Fruit fly (Drosophila melanogaster) whole organism, embryonic: ENCODE results near the gene Tet.
A peak's percentile ranks its signal among the peaks of the same experiment; 100 is the strongest.

Experiments
- B-H2 ChIP-seq: fragments of 200-800 bp; sonication (Bioruptor generic); optimal IDR thresholded peaks from 2 replicates; lab custom pipeline; 2018; ENCODE audit warnings: missing biosample characterization, mild to moderate bottlenecking, missing genetic modification characterization
- CG12391 ChIP-seq: fragments of 200-800 bp; sonication (Bioruptor generic); optimal IDR thresholded peaks from 3 replicates; lab custom pipeline; 2018; ENCODE audit warnings: missing biosample characterization, mild to moderate bottlenecking, missing genetic modification characterization, moderate library complexity
- CG13624 ChIP-seq: fragments of 200-800 bp; sonication (Bioruptor generic); optimal IDR thresholded peaks from 2 replicates; lab custom pipeline; 2016; ENCODE audit warnings: missing biosample characterization, missing genetic modification characterization
- CG14710 ChIP-seq: fragments of 200-800 bp; sonication (Bioruptor generic); optimal IDR thresholded peaks from 3 replicates; lab custom pipeline; 2019; ENCODE audit warnings: missing biosample characterization, mild to moderate bottlenecking, missing genetic modification characterization, moderate library complexity
- CG18764 ChIP-seq: fragments of 200-800 bp; sonication (Bioruptor generic); optimal IDR thresholded peaks from 3 replicates; lab custom pipeline; 2016; ENCODE audit warnings: missing biosample characterization, missing genetic modification characterization
- CG31388 ChIP-seq: fragments of 200-800 bp; sonication (Bioruptor generic); optimal IDR thresholded peaks from 2 replicates; lab custom pipeline; 2016; ENCODE audit warnings: missing biosample characterization, missing genetic modification characterization
- CG32772 ChIP-seq: fragments of 200-800 bp; sonication (Bioruptor generic); IDR thresholded peaks from 2 replicates; pipeline ENCODE4 v1.3.6; 2022; ENCODE audit warnings: missing biosample characterization, missing genetic modification characterization
- CG33213 ChIP-seq: fragments of 200-800 bp; sonication (Bioruptor generic); optimal IDR thresholded peaks from 3 replicates; lab custom pipeline; 2016; ENCODE audit warnings: missing biosample characterization, missing genetic modification characterization
- CG6854 ChIP-seq: fragments of 200-800 bp; sonication (Bioruptor generic); optimal IDR thresholded peaks from 3 replicates; lab custom pipeline; 2017; ENCODE audit warnings: missing biosample characterization, mild to moderate bottlenecking, missing genetic modification characterization
- CG8359 ChIP-seq: fragments of 200-800 bp; sonication (Bioruptor generic); optimal IDR thresholded peaks from 2 replicates; lab custom pipeline; 2017; ENCODE audit warnings: missing biosample characterization, mild to moderate bottlenecking, missing genetic modification characterization, borderline replicate concordance
- CG9609 ChIP-seq: fragments of 200-800 bp; sonication (Bioruptor generic); optimal IDR thresholded peaks from 3 replicates; lab custom pipeline; 2016; ENCODE audit warnings: missing biosample characterization, missing genetic modification characterization
- CG9797 ChIP-seq: fragments of 200-800 bp; sonication (Bioruptor generic); optimal IDR thresholded peaks from 3 replicates; lab custom pipeline; 2018; ENCODE audit warnings: missing biosample characterization, mild to moderate bottlenecking, missing genetic modification characterization
- CkIIα-i1 ChIP-seq: fragments of 200-800 bp; sonication (Bioruptor generic); IDR thresholded peaks from 2 replicates; pipeline ENCODE4 v1.3.6; 2022; ENCODE audit warnings: missing biosample characterization, missing genetic modification characterization
- Drgx ChIP-seq: fragments of 200-800 bp; sonication (Bioruptor generic); IDR thresholded peaks from 2 replicates; pipeline ENCODE4 v1.3.6; 2022; ENCODE audit warnings: missing biosample characterization, missing genetic modification characterization
- GATAe ChIP-seq: fragments of 200-800 bp; sonication (Bioruptor generic); conservative IDR thresholded peaks from 2 replicates; pipeline ENCODE4 v1.3.6; 2022; ENCODE audit warnings: missing biosample characterization, missing genetic modification characterization
- Hr51 ChIP-seq, 2 experiments: fragments of 200-800 bp; sonication (Bioruptor generic); optimal IDR thresholded peaks; 2 replicates in 1 of 2; 3 replicates in 1 of 2; lab custom pipeline; 2016 to 2018; ENCODE audit warnings: missing biosample characterization in 2 of 2, missing genetic modification characterization in 2 of 2, mild to moderate bottlenecking in 1 of 2, moderate library complexity in 1 of 2
- NK7.1 ChIP-seq: fragments of 200-800 bp; sonication (Bioruptor generic); optimal IDR thresholded peaks from 3 replicates; lab custom pipeline; 2016; ENCODE audit warnings: missing biosample characterization, missing genetic modification characterization
- Nf-YB ChIP-seq: fragments of 200-800 bp; sonication (Bioruptor generic); optimal IDR thresholded peaks from 3 replicates; lab custom pipeline; 2019; ENCODE audit warnings: missing biosample characterization, mild to moderate bottlenecking, missing genetic modification characterization, moderate library complexity
- Sox102F ChIP-seq: fragments of 200-800 bp; sonication (Bioruptor generic); optimal IDR thresholded peaks from 2 replicates; lab custom pipeline; 2018; ENCODE audit warnings: missing biosample characterization, mild to moderate bottlenecking, missing genetic modification characterization, moderate library complexity
- Taf1 ChIP-seq: fragments of 200-800 bp; sonication (Bioruptor generic); IDR thresholded peaks from 2 replicates; pipeline ENCODE4 v1.3.6; 2022; ENCODE audit warnings: missing biosample characterization, missing genetic modification characterization
- YL-1 ChIP-seq: fragments of 200-800 bp; sonication (Bioruptor generic); optimal IDR thresholded peaks from 3 replicates; lab custom pipeline; 2017; ENCODE audit warnings: missing biosample characterization, mild to moderate bottlenecking, missing genetic modification characterization
- ac ChIP-seq: fragments of 200-800 bp; sonication (Bioruptor generic); optimal IDR thresholded peaks from 3 replicates; lab custom pipeline; 2017; ENCODE audit warnings: missing biosample characterization, mild to moderate bottlenecking, missing genetic modification characterization
- al ChIP-seq: fragments of 200-800 bp; sonication (Bioruptor generic); IDR thresholded peaks from 2 replicates; pipeline ENCODE4 v1.3.6; 2022; ENCODE audit warnings: missing biosample characterization, missing genetic modification characterization
- bsh ChIP-seq, 2 experiments: fragments of 200-800 bp; sonication (Bioruptor generic); optimal IDR thresholded peaks; 2 replicates each; lab custom pipeline; 2017 to 2018; ENCODE audit warnings: mild to moderate bottlenecking in 2 of 2, missing biosample characterization in 2 of 2, missing genetic modification characterization in 2 of 2, moderate library complexity in 1 of 2
- corto ChIP-seq: fragments of 200-800 bp; sonication (Bioruptor generic); optimal IDR thresholded peaks from 2 replicates; lab custom pipeline; 2016; ENCODE audit warnings: missing biosample characterization, mild to moderate bottlenecking, missing genetic modification characterization, moderate library complexity
- ftz-f1 ChIP-seq: fragments of 200-800 bp; sonication (Bioruptor generic); optimal IDR thresholded peaks from 2 replicates; lab custom pipeline; 2016; ENCODE audit warnings: missing biosample characterization, missing genetic modification characterization
- gce ChIP-seq: fragments of 200-800 bp; sonication (Bioruptor generic); IDR thresholded peaks from 3 replicates; pipeline ENCODE4 v1.3.6; 2022; ENCODE audit warnings: missing biosample characterization, missing genetic modification characterization
- gcm2 ChIP-seq: fragments of 200-800 bp; sonication (Bioruptor generic); optimal IDR thresholded peaks from 2 replicates; lab custom pipeline; 2016; ENCODE audit warnings: missing biosample characterization, missing genetic modification characterization
- gem ChIP-seq: fragments of 200-800 bp; sonication (Bioruptor generic); optimal IDR thresholded peaks from 2 replicates; lab custom pipeline; 2019; ENCODE audit warnings: missing biosample characterization, mild to moderate bottlenecking, missing genetic modification characterization, moderate library complexity
- jing ChIP-seq: fragments of 200-800 bp; sonication (Bioruptor generic); optimal IDR thresholded peaks from 2 replicates; lab custom pipeline; 2018; ENCODE audit warnings: missing biosample characterization, mild to moderate bottlenecking, missing genetic modification characterization
- lbe ChIP-seq: fragments of 200-800 bp; sonication (Bioruptor generic); optimal IDR thresholded peaks from 2 replicates; lab custom pipeline; 2016; ENCODE audit warnings: missing biosample characterization, mild to moderate bottlenecking, missing genetic modification characterization
- lola ChIP-seq, 3 experiments: fragments of >200 bp in 2 of 3; fragments of 200-800 bp in 1 of 3; sonication (Bioruptor generic) in 1 of 3; optimal IDR thresholded peaks; 2 replicates each; lab custom pipeline; 2017 to 2019; ENCODE audit warnings: missing biosample characterization in 3 of 3, missing genetic modification characterization in 3 of 3, mild to moderate bottlenecking in 1 of 3, moderate library complexity in 1 of 3
- lov ChIP-seq, 2 experiments: fragments of 200-800 bp in 1 of 2; fragments of >200 bp in 1 of 2; sonication (Bioruptor generic) in 1 of 2; IDR thresholded peaks in 1 of 2; optimal IDR thresholded peaks in 1 of 2; 2 replicates in 1 of 2; 3 replicates in 1 of 2; pipeline versions ENCODE4 v1.3.6 to Lab custom; 2017 to 2022; ENCODE audit warnings: missing biosample characterization in 1 of 2, missing genetic modification characterization in 1 of 2
- mld ChIP-seq: fragments of 200-800 bp; sonication (Bioruptor generic); IDR thresholded peaks from 3 replicates; pipeline ENCODE4 v1.3.6; 2022; ENCODE audit warnings: missing biosample characterization, missing genetic modification characterization; ENCODE audit not compliant: partially characterized antibody
- nom ChIP-seq: fragments of 200-800 bp; sonication (Bioruptor generic); optimal IDR thresholded peaks from 2 replicates; lab custom pipeline; 2017; ENCODE audit warnings: missing biosample characterization, missing genetic modification characterization, mild to moderate bottlenecking, moderate library complexity, missing genetic modification reagents
- pum ChIP-seq: fragments of 200-800 bp; sonication (Bioruptor generic); optimal IDR thresholded peaks from 2 replicates; lab custom pipeline; 2016; ENCODE audit warnings: missing biosample characterization, missing genetic modification characterization
- sima ChIP-seq: fragments of 200-800 bp; sonication (Bioruptor generic); optimal IDR thresholded peaks from 2 replicates; lab custom pipeline; 2016; ENCODE audit warnings: missing biosample characterization, missing genetic modification characterization
- sob ChIP-seq: fragments of 200-800 bp; sonication (Bioruptor generic); IDR thresholded peaks from 2 replicates; pipeline ENCODE4 v1.3.6; 2022; ENCODE audit warnings: missing biosample characterization, missing genetic modification characterization
- tio ChIP-seq: fragments of 200-800 bp; sonication (Bioruptor generic); optimal IDR thresholded peaks from 2 replicates; lab custom pipeline; 2017; ENCODE audit warnings: missing biosample characterization, missing genetic modification characterization, inconsistent platforms
- unc-4 ChIP-seq: fragments of 200-800 bp; sonication (Bioruptor generic); IDR thresholded peaks from 2 replicates; pipeline ENCODE4 v1.3.6; 2022; ENCODE audit warnings: missing biosample characterization, missing genetic modification characterization; ENCODE audit not compliant: partially characterized antibody
- vvl ChIP-seq: fragments of 200-800 bp; sonication (Bioruptor generic); IDR thresholded peaks from 2 replicates; pipeline ENCODE4 v1.3.6; 2022; ENCODE audit warnings: missing biosample characterization, missing genetic modification characterization

Tet gene

dm6 chr3L:2837417-2837816 lies 41.5 kb downstream of the Tet start:
- TF ChIP-seq lbe (GFP tag; lab: Kevin White, UChicago) (peak; percentile 26), sob (GFP tag; lab: Robert Waterston, UW) (no peak), GATAe (GFP tag; lab: Robert Waterston, UW) (no peak), gce (GFP tag; lab: Robert Waterston, UW) (no peak), nom (GFP tag; lab: Kevin White, UChicago) (peak; percentile 69), ftz-f1 (GFP tag; lab: Kevin White, UChicago) (no peak), CG33213 (no peak), pum (no peak)

- TF ChIP-seq jing (GFP tag; lab: Kevin White, UChicago) (no peak), CG31388 (GFP tag; lab: Kevin White, UChicago) (no peak), corto (peak; percentile 1), vvl (no peak), bsh (GFP tag; optimal IDR thresholded peaks at IDR 0.05; lab: Kevin White, UChicago) (peak in 1 of 2 experiments; percentile 60), CG12391 (tag; lab: Kevin White, UChicago) (no peak), CG32772 (GFP tag; lab: Robert Waterston, UW) (no peak), Drgx (peak; percentile 75), B-H2 (no peak), CG9609 (GFP tag; lab: Kevin White, UChicago) (no peak), nom (GFP tag; lab: Kevin White, UChicago) (peak; percentile 93)
- TF ChIP-seq, all 482 proteins: peak for 4
These were observed 43.2 kb downstream of the Tet start for dm6 chr3L:2835744-2836143.

- TF ChIP-seq pum, result no peak
- TF ChIP-seq bsh (GFP tag; optimal IDR thresholded peaks at IDR 0.05; lab: Kevin White, UChicago), result peak in 1 of 2 experiments; percentile 45
- no peak for TF ChIP-seq sima
- TF ChIP-seq CG9797 (GFP tag; lab: Kevin White, UChicago), result no peak
- no peak for TF ChIP-seq CG14710
- peak in 1 of 2 experiments; percentile 16 for TF ChIP-seq Hr51 (GFP tag; optimal IDR thresholded peaks at IDR 0.05; lab: Kevin White, UChicago)
- TF ChIP-seq NK7.1 (GFP tag; lab: Kevin White, UChicago), result no peak
- peak; percentile 75 for TF ChIP-seq nom (GFP tag; lab: Kevin White, UChicago)
- TF ChIP-seq CkIIα-i1 (GFP tag; lab: Robert Waterston, UW), result no peak
- TF ChIP-seq Sox102F (GFP tag; lab: Kevin White, UChicago), result peak; percentile 1
- no peak for TF ChIP-seq CG6854 (GFP tag; lab: Kevin White, UChicago)
- no peak for TF ChIP-seq unc-4 (GFP tag; lab: Robert Waterston, UW)
- TF ChIP-seq Drgx, result peak; percentile 35; the same call in 1 of the 2 replicates
- peak; percentile 71 for TF ChIP-seq lbe (GFP tag; lab: Kevin White, UChicago)
- no peak for TF ChIP-seq Nf-YB
- no peak for TF ChIP-seq corto
- no peak for TF ChIP-seq CG18764
- no peak for TF ChIP-seq YL-1 (GFP tag; lab: Kevin White, UChicago)
- no peak for TF ChIP-seq al (GFP tag; lab: Robert Waterston, UW)
- TF ChIP-seq ac (GFP tag; lab: Kevin White, UChicago), result no peak
- no peak for TF ChIP-seq CG13624
- no peak for TF ChIP-seq CG8359 (GFP tag; lab: Kevin White, UChicago)
- no peak for TF ChIP-seq tio (GFP tag; lab: Kevin White, UChicago)
- TF ChIP-seq lov (optimal IDR thresholded peaks at IDR 0.05; lab: Kevin White, UChicago), result no peak
- no peak for TF ChIP-seq lov (GFP tag; IDR thresholded peaks at IDR 0.05; lab: Robert Waterston, UW)
- TF ChIP-seq lola (GFP tag; optimal IDR thresholded peaks at IDR 0.05; lab: Kevin White, UChicago), result no peak
- peak; percentile 15 for TF ChIP-seq gem (tag; lab: Kevin White, UChicago)
- no peak for TF ChIP-seq mld
- TF ChIP-seq CG33213, result no peak
- TF ChIP-seq gcm2, result no peak
- no peak for TF ChIP-seq Taf1 (GFP tag; lab: Robert Waterston, UW)
These were observed 44.0 kb downstream of the Tet start for dm6 chr3L:2834980-2835379.
